Worm (Caenorhabditis elegans) whole organism, mixed stage, embryonic: ENCODE measurements around the gene R148.5.

Experiments
- M03D4.4 ChIP-seq: sonication (generic microtip); optimal IDR thresholded peaks from 2 replicates; lab custom pipeline; 2017; ENCODE audit warnings: mild to moderate bottlenecking, missing genetic modification characterization, missing compliant biosample characterization
- bed-3 ChIP-seq: fragments of 200-800 bp; sonication (Bioruptor generic); optimal IDR thresholded peaks from 3 replicates; lab custom pipeline; 2018; ENCODE audit warnings: mild to moderate bottlenecking, missing genetic modification characterization, moderate library complexity, missing compliant biosample characterization
- ceh-39 ChIP-seq: fragments of 150-350 bp; optimal IDR thresholded peaks from 2 replicates; lab custom pipeline; 2014; ENCODE audit warnings: missing biosample characterization, missing genetic modification characterization
- ceh-43 ChIP-seq: fragments of 200-800 bp; sonication (Bioruptor generic); optimal IDR thresholded peaks from 2 replicates; lab custom pipeline; 2018; ENCODE audit warnings: mild to moderate bottlenecking, missing genetic modification characterization, moderate library complexity, missing compliant biosample characterization
- ceh-83 ChIP-seq: fragments of 200-800 bp; sonication (Bioruptor generic); optimal IDR thresholded peaks from 2 replicates; lab custom pipeline; 2018; ENCODE audit warnings: mild to moderate bottlenecking, missing genetic modification characterization, missing compliant biosample characterization
- ces-1 ChIP-seq: fragments of 150-350 bp; optimal IDR thresholded peaks from 2 replicates; lab custom pipeline; 2014; ENCODE audit warnings: missing biosample characterization, missing genetic modification reagents, missing genetic modification characterization
- cnd-1 ChIP-seq: fragments of 200-800 bp; sonication (Bioruptor generic); optimal IDR thresholded peaks from 2 replicates; lab custom pipeline; 2018; ENCODE audit warnings: mild to moderate bottlenecking, missing genetic modification characterization, missing compliant biosample characterization
- elt-1 ChIP-seq: sonication (generic microtip); optimal IDR thresholded peaks from 2 replicates; lab custom pipeline; 2017; ENCODE audit warnings: missing genetic modification characterization, mild to moderate bottlenecking, missing compliant biosample characterization, antibody characterized with exemption, moderate library complexity, borderline replicate concordance; ENCODE audit not compliant: insufficient read depth
- elt-3 ChIP-seq: fragments of 150-350 bp; optimal IDR thresholded peaks from 2 replicates; lab custom pipeline; 2014; ENCODE audit warnings: missing biosample characterization, missing genetic modification characterization
- flh-1 ChIP-seq: fragments of 200-800 bp; sonication (Bioruptor generic); optimal IDR thresholded peaks from 2 replicates; lab custom pipeline; 2018; ENCODE audit warnings: mild to moderate bottlenecking, missing genetic modification characterization, moderate library complexity, missing compliant biosample characterization
- ham-2 ChIP-seq: fragments of 200-800 bp; sonication (Bioruptor generic); optimal IDR thresholded peaks from 2 replicates; lab custom pipeline; 2018; ENCODE audit warnings: mild to moderate bottlenecking, missing genetic modification characterization, missing compliant biosample characterization
- hlh-1 ChIP-seq: fragments of 150-350 bp; optimal IDR thresholded peaks from 2 replicates; lab custom pipeline; 2014; ENCODE audit warnings: missing biosample characterization, missing genetic modification reagents, missing genetic modification characterization
- lin-13 ChIP-seq: fragments of 150-350 bp; optimal IDR thresholded peaks from 2 replicates; lab custom pipeline; 2014; ENCODE audit warnings: missing biosample characterization, missing genetic modification characterization
- lin-32 ChIP-seq: fragments of 200-800 bp; sonication (Bioruptor generic); optimal IDR thresholded peaks from 2 replicates; lab custom pipeline; 2018; ENCODE audit warnings: mild to moderate bottlenecking, missing genetic modification characterization, missing compliant biosample characterization
- lsy-2 ChIP-seq: fragments of 150-350 bp; optimal IDR thresholded peaks from 2 replicates; lab custom pipeline; 2014; ENCODE audit warnings: missing biosample characterization, missing genetic modification characterization
- mab-5 ChIP-seq: fragments of 150-350 bp; optimal IDR thresholded peaks from 2 replicates; lab custom pipeline; 2014; ENCODE audit warnings: missing biosample characterization, missing genetic modification characterization
- mep-1 ChIP-seq: fragments of 150-350 bp; optimal IDR thresholded peaks from 2 replicates; lab custom pipeline; 2017; ENCODE audit warnings: missing biosample characterization, missing genetic modification reagents, missing genetic modification characterization, inconsistent platforms
- mls-2 ChIP-seq: sonication (generic microtip); optimal IDR thresholded peaks from 2 replicates; lab custom pipeline; 2016; ENCODE audit warnings: mild to moderate bottlenecking, missing genetic modification characterization, moderate library complexity, missing compliant biosample characterization
- nhr-12 ChIP-seq: fragments of 150-350 bp; optimal IDR thresholded peaks from 2 replicates; lab custom pipeline; 2014; ENCODE audit warnings: missing biosample characterization, missing genetic modification characterization
- nhr-2 ChIP-seq: fragments of 150-350 bp; optimal IDR thresholded peaks from 2 replicates; lab custom pipeline; 2014; ENCODE audit warnings: missing biosample characterization, missing genetic modification characterization
- nhr-237 ChIP-seq: fragments of 150-350 bp; optimal IDR thresholded peaks from 2 replicates; lab custom pipeline; 2014; ENCODE audit warnings: missing biosample characterization, missing genetic modification characterization
- nhr-28 ChIP-seq: fragments of 150-350 bp; optimal IDR thresholded peaks from 2 replicates; lab custom pipeline; 2014; ENCODE audit warnings: missing biosample characterization, missing genetic modification characterization
- nhr-76 ChIP-seq: sonication (generic microtip); optimal IDR thresholded peaks from 2 replicates; lab custom pipeline; 2017; ENCODE audit warnings: missing biosample characterization, missing genetic modification characterization
- pha-4 ChIP-seq: fragments of 150-350 bp; optimal IDR thresholded peaks from 2 replicates; lab custom pipeline; 2018; ENCODE audit warnings: missing biosample characterization, missing genetic modification reagents, missing genetic modification characterization
- snpc-4 ChIP-seq: fragments of 150-350 bp; optimal IDR thresholded peaks from 2 replicates; lab custom pipeline; 2014; ENCODE audit warnings: missing biosample characterization, missing genetic modification characterization
- sptf-1 ChIP-seq: sonication (generic microtip); optimal IDR thresholded peaks from 2 replicates; lab custom pipeline; 2017; ENCODE audit warnings: mild to moderate bottlenecking, missing genetic modification characterization, moderate library complexity, missing compliant biosample characterization
- tbx-8 ChIP-seq: fragments of 200-800 bp; sonication (Bioruptor generic); optimal IDR thresholded peaks from 2 replicates; lab custom pipeline; 2018; ENCODE audit warnings: mild to moderate bottlenecking, missing genetic modification characterization, moderate library complexity, missing compliant biosample characterization
- unc-120 ChIP-seq: sonication (generic microtip); optimal IDR thresholded peaks from 2 replicates; lab custom pipeline; 2017; ENCODE audit warnings: missing genetic modification characterization, missing compliant biosample characterization; ENCODE audit not compliant: poor library complexity, severe bottlenecking
- unc-39 ChIP-seq: fragments of 150-350 bp; optimal IDR thresholded peaks from 2 replicates; lab custom pipeline; 2014; ENCODE audit warnings: missing biosample characterization, missing genetic modification characterization
- unc-62 ChIP-seq: fragments of 150-350 bp; optimal IDR thresholded peaks from 2 replicates; lab custom pipeline; 2014; ENCODE audit warnings: missing biosample characterization, missing genetic modification reagents, missing genetic modification characterization
- zip-8 ChIP-seq: fragments of 150-350 bp; optimal IDR thresholded peaks from 2 replicates; lab custom pipeline; 2014; ENCODE audit warnings: missing biosample characterization, missing genetic modification characterization
- ztf-11 ChIP-seq: fragments of 150-350 bp; optimal IDR thresholded peaks from 2 replicates; lab custom pipeline; 2014; ENCODE audit warnings: missing biosample characterization, missing genetic modification characterization

The R148.5 gene

DNA sequence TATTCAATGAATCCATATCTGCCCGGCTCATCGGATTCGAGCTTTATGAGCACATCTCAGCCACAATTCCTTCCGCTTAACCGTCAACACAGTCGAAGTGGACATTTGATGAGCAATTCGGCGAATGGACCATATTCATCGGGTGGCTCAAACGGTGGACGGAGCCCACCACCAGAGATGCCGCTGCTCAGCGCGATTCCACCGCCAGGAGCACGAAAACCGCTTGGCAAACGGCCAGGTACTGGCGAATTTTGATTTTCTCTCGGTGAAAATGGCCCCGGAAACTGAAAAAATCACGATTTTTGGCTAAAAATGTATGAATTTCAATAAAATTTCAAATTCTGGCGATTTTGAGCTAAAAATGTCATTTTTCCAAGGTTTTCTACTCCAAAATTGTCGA, 14.4 kb downstream of the R148.5 start:
- TF ChIP-seq lin-13 (no peak), cnd-1 (tag; lab: Kevin White, UChicago) (no peak), mab-5 (no peak), lsy-2 (tag; lab: Kevin White, UChicago) (no peak), unc-120 (tag; lab: Kevin White, UChicago) (no peak), unc-62 (no peak), mep-1 (no peak), bed-3 (GFP tag; lab: Kevin White, UChicago) (no peak), zip-8 (tag; lab: Kevin White, UChicago) (no peak), nhr-76 (tag; lab: Kevin White, UChicago) (no peak), snpc-4 (tag; lab: Kevin White, UChicago) (no peak), ceh-83 (no peak), flh-1 (GFP tag; lab: Kevin White, UChicago) (no peak), ceh-43 (no peak), pha-4 (tag; lab: Kevin White, UChicago) (no peak), sptf-1 (tag; lab: Kevin White, UChicago) (no peak), elt-1 (no peak)

DNA sequence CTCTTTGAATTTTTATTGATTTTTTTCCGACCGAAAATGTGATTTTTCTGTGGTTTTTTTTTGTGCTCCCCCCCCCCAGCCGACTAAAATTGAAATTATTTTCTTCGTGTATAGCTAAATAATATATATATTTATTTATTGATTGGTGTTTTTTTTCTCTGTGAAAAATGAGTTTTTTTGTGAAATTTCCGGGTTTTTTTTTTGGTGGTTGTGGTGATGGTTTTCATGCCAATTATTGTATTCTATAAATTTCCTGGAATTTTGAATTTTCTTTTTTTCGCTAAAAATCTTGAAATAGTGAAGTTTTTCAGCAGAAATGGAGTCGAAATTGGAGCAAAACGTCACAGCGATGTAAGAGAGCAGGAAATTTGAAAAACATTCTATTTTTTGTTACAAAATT, 17.9 kb downstream of the R148.5 start, which contains the start of gene lmtr-5:
TSS of gene lmtr-5 (plus strand) at position 301 of the 400 bp plus-strand sequence.
- TF ChIP-seq unc-62 (no peak), zip-8 (tag; lab: Kevin White, UChicago) (no peak), lin-32 (GFP tag; lab: Kevin White, UChicago) (no peak), mep-1 (no peak), mls-2 (tag; lab: Kevin White, UChicago) (no peak), unc-120 (tag; lab: Kevin White, UChicago) (no peak), unc-39 (tag; lab: Kevin White, UChicago) (no peak)

DNA sequence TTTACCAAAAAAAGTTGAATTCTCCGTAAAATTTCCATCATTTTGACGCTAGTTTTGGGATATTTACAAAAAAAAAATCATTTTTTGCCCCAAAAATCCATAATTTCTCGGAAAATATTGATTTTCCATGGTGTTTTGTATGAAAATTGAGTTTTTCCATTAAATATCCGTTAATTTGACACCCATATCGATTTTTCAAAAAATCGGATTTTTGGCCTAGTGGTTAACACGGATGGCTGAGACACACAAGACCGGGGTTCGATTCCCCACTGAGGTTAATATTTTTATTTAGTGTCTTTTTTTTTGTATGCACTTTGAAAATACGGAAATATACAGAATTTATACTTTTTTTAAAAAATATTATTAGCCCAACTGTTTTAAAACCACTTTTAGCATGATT, 19.8 kb downstream of the R148.5 start:
- no peak for TF ChIP-seq pha-4 (tag; lab: Kevin White, UChicago)
- TF ChIP-seq bed-3 (GFP tag; lab: Kevin White, UChicago) = no peak
- no peak for TF ChIP-seq nhr-2
- TF ChIP-seq nhr-12 (tag; lab: Kevin White, UChicago) = no peak
- TF ChIP-seq unc-120 (tag; lab: Kevin White, UChicago) = no peak
- TF ChIP-seq lin-13 = no peak
- no peak for TF ChIP-seq elt-1
- no peak for TF ChIP-seq ham-2 (GFP tag; lab: Kevin White, UChicago)

DNA sequence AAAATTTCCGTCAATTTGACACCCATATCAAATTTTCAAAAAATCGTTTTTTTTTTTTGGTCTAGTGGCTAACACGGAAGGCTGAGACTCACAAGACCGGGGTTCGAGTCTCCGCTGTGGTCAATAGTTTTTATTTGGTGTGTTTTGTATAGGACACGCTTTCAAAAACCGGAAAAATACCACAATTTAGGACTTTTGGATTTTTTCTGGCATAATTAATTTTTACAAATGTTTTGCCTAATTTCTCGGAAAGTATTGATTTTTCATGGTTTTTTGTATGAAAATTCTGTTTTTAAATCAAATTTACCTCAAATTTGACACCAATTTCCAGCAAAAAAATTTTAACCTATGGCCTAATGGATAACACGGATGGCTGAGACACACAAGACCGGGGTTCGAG, 20.5 kb downstream of the R148.5 start, which contains the start of gene mks-1:
TSS of gene mks-1 (plus strand) at position 301 of the 400 bp plus-strand sequence.
- TF ChIP-seq snpc-4 (tag; lab: Kevin White, UChicago) = no peak
- no peak for TF ChIP-seq mab-5
- TF ChIP-seq lin-13 = no peak
- no peak for TF ChIP-seq nhr-12 (tag; lab: Kevin White, UChicago)
- TF ChIP-seq unc-120 (tag; lab: Kevin White, UChicago) = no peak
- no peak for TF ChIP-seq mep-1
- TF ChIP-seq ceh-83 = no peak
- TF ChIP-seq nhr-2 = no peak
- no peak for TF ChIP-seq unc-62
- TF ChIP-seq flh-1 (GFP tag; lab: Kevin White, UChicago) = no peak
- TF ChIP-seq zip-8 (tag; lab: Kevin White, UChicago) = no peak
- no peak for TF ChIP-seq ham-2 (GFP tag; lab: Kevin White, UChicago)

DNA sequence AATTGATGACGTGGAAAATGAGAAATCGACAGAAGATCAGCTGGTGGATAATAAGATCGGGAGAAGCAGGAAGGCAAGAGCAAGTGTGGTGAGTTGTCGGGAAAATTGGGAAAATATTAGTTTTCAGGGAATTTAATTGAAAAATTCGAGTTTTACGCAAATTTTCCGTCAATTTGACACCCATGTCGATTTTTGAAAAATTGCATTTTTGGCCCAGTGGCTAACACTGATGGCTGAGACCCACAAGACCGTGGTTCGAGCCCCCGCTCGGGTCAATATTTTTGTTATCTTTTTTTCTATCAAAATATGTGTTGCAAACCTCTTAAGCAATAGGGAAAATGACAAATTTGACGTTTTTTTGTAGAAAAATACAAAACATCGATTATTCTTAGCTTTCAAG, 23.1 kb downstream of the R148.5 start:
- TF ChIP-seq nhr-237 (tag; lab: Kevin White, UChicago) (no peak), M03D4.4 (tag; lab: Kevin White, UChicago) (no peak), cnd-1 (tag; lab: Kevin White, UChicago) (no peak), mep-1 (no peak), elt-1 (no peak), tbx-8 (GFP tag; lab: Kevin White, UChicago) (no peak), lin-13 (no peak), ztf-11 (no peak), lsy-2 (tag; lab: Kevin White, UChicago) (no peak), unc-120 (tag; lab: Kevin White, UChicago) (no peak), sptf-1 (tag; lab: Kevin White, UChicago) (no peak), ceh-39 (tag; lab: Kevin White, UChicago) (no peak)

DNA sequence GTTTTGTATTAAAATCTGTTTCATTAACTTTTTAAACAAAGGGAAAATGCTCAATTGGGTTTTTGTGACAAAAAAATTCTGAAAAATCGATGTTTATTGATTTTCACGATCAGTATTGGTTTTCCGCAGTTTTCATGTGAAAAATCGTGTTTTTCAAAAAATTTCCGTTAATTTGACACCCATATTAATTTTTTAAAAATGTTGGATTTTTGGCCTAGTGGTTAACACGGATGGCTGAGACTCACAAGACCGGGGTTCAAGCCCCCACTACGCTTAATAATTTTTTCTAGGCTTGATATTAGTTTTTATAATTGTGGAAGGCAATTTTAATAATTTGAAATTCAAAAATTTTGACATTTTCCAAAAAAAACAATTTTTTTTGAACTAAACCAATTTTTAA, 25.2 kb downstream of the R148.5 start:
- TF ChIP-seq nhr-237 (tag; lab: Kevin White, UChicago) = no peak
- no peak for TF ChIP-seq mls-2 (tag; lab: Kevin White, UChicago)
- no peak for TF ChIP-seq ceh-83
- no peak for TF ChIP-seq lin-32 (GFP tag; lab: Kevin White, UChicago)
- no peak for TF ChIP-seq unc-62
- no peak for TF ChIP-seq zip-8 (tag; lab: Kevin White, UChicago)
- TF ChIP-seq elt-3 (tag; lab: Kevin White, UChicago) = no peak
- no peak for TF ChIP-seq flh-1 (GFP tag; lab: Kevin White, UChicago)
- TF ChIP-seq lsy-2 (tag; lab: Kevin White, UChicago) = no peak
- no peak for TF ChIP-seq M03D4.4 (tag; lab: Kevin White, UChicago)
- TF ChIP-seq hlh-1 (tag; lab: Kevin White, UChicago) = no peak
- no peak for TF ChIP-seq nhr-28 (tag; lab: Kevin White, UChicago)
- TF ChIP-seq ces-1 = no peak
- TF ChIP-seq elt-1 = no peak
